Worm (Caenorhabditis elegans): ENCODE data around the gene Y41C4A.9.

The Y41C4A.9 gene

DNA sequence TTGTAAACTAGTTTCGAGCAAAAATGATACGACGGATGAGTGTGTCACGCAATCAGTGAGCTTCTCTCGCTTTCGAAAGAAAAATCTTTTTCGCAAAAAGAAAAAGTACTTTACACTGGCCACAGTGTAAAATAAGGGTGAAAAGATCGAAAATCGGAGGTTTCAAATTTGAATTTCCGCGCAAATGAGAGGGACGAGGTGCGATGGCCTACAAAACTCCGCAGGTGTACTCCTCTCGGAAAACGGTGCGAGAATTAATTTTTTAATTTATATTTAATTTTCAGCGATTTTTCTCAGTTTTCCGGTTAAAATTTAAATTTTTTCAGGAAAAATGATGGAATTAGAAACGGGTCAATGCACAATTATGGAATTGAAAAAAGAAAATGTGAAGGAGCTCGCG lies 28.3 kb upstream of the Y41C4A.9 start, which contains the start of gene mrt-2 (continued):
- TF ChIP-seq sea-2 (GFP tag; IDR thresholded peaks at IDR 0.05) (no peak), atf-7 (tag; optimal IDR thresholded peaks at IDR 0.05) (no peak), chd-7 (tag; optimal IDR thresholded peaks at IDR 0.05) (no peak), C06A6.2 (GFP tag; conservative IDR thresholded peaks at IDR 0.05) (no peak), sdz-38 (tag; optimal IDR thresholded peaks at IDR 0.05) (no peak), F55B11.4 (tag; optimal IDR thresholded peaks at IDR 0.05; ENCODE audit: borderline replicate concordance, insufficient read depth) (no peak), nhr-80 (tag; optimal IDR thresholded peaks at IDR 0.05) (no peak), aptf-2 (GFP tag; conservative IDR thresholded peaks at IDR 0.05) (no peak), Y95B8A.8 (GFP tag; IDR thresholded peaks at IDR 0.05) (no peak), D2030.7 (GFP tag; IDR thresholded peaks at IDR 0.05) (peak; percentile 38), ama-1 (optimal IDR thresholded peaks at IDR 0.05) (no peak), ama-1 (GFP tag; optimal IDR thresholded peaks at IDR 0.05) (no peak), him-1 (tag; optimal IDR thresholded peaks at IDR 0.05) (peak; percentile 32), aptf-3 (GFP tag; IDR thresholded peaks at IDR 0.05) (no peak), tbp1 (GFP tag; optimal IDR thresholded peaks at IDR 0.05) (no peak), ztf-26 (tag; optimal IDR thresholded peaks at IDR 0.05) (no peak), Y53F4B.3 (GFP tag; IDR thresholded peaks at IDR 0.05) (no peak), hrde-1 (tag; optimal IDR thresholded peaks at IDR 0.05; ENCODE audit: borderline replicate concordance) (no peak), ceh-40 (GFP tag; IDR thresholded peaks at IDR 0.05) (no peak), rpc-1 (optimal IDR thresholded peaks at IDR 0.05) (no peak), rpc-1 (tag; optimal IDR thresholded peaks at IDR 0.05) (no peak), F57A8.1 (GFP tag; optimal IDR thresholded peaks at IDR 0.05) (no peak), pha-4 (tag; optimal IDR thresholded peaks at IDR 0.05) (no peak), unc-62 (GFP tag; optimal IDR thresholded peaks at IDR 0.05) (no peak), ZK185.1 (tag; optimal IDR thresholded peaks at IDR 0.05; ENCODE audit: poor library complexity, severe bottlenecking) (no peak), Y56A3A.18 (GFP tag; IDR thresholded peaks at IDR 0.05) (no peak), gei-17 (GFP tag; optimal IDR thresholded peaks at IDR 0.05) (no peak), F10E7.11 (tag; optimal IDR thresholded peaks at IDR 0.05) (no peak), dox-1 (GFP tag; IDR thresholded peaks at IDR 0.05) (no peak), K12H6.12 (tag; optimal IDR thresholded peaks at IDR 0.05) (peak; percentile 42), die-1 (tag; optimal IDR thresholded peaks at IDR 0.05) (no peak), madf-8 (GFP tag; conservative IDR thresholded peaks at IDR 0.05) (no peak; the same call in 1 of the 2 replicates), F39B2.1 (GFP tag; IDR thresholded peaks at IDR 0.05) (no peak), ztf-25 (GFP tag; IDR thresholded peaks at IDR 0.05) (no peak), lin-54 (GFP tag; optimal IDR thresholded peaks at IDR 0.05) (peak; percentile 91), egl-18 (GFP tag; IDR thresholded peaks at IDR 0.05) (no peak), let-607 (tag; optimal IDR thresholded peaks at IDR 0.05) (peak in 1 of 2 experiments; percentile 46), snpc-3.4 (tag; optimal IDR thresholded peaks at IDR 0.05) (no peak), rec-8 (tag; optimal IDR thresholded peaks at IDR 0.05) (peak in 1 of 2 experiments; percentile 18), nfyb-1 (GFP tag; IDR thresholded peaks at IDR 0.05) (peak; percentile 42; the same call in 1 of the 2 replicates), ceh-79 (tag; optimal IDR thresholded peaks at IDR 0.05) (no peak), F57C9.4 (tag; optimal IDR thresholded peaks at IDR 0.05) (no peak), K11D2.4 (GFP tag; IDR thresholded peaks at IDR 0.05) (no peak), ztf-18 (tag; optimal IDR thresholded peaks at IDR 0.05) (no peak), B0019.2 (GFP tag; conservative IDR thresholded peaks at IDR 0.05) (no peak), madf-3 (GFP tag; IDR thresholded peaks at IDR 0.05) (0 out of 2 replicates have a peak, but pooled peaks have one; percentile 39), ceh-27 (GFP tag; optimal IDR thresholded peaks at IDR 0.05) (peak; percentile 73), repo-1 (tag; optimal IDR thresholded peaks at IDR 0.05) (no peak), hmg-20 (GFP tag; IDR thresholded peaks at IDR 0.05) (0 out of 2 replicates have a peak, but pooled peaks have one; percentile 41), athp-1 (tag; optimal IDR thresholded peaks at IDR 0.05) (no peak)

All from whole organism, young adult.